Worm (Caenorhabditis elegans): ENCODE results near the gene gstk-2.

DNA sequence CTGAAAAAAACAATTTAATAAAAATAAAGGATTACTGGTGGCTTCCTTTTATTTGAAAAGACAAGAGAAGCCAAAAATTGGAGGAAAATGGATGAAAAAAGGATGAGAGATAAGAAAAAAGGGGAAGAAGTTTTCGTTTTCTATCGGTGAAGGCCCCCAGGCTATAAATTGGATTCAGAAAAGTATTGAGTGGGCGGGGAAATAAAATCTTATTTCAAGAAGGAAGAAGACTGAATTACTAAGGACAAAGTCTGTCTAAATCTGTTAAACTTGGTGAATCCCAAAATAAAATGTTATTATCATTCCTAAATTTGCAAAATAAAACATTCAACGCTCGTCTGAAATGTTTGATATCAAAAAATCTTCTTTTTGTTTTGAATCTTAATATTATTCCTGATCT, 20.0 kb downstream of the gstk-2 start:
- TF ChIP-seq dao-5 (tag; optimal IDR thresholded peaks at IDR 0.05) (no peak), him-1 (tag; optimal IDR thresholded peaks at IDR 0.05) (no peak), W03F9.2 (tag; optimal IDR thresholded peaks at IDR 0.05) (no peak)
